Fruit fly (Drosophila melanogaster) whole organism, prepupa: ENCODE results near the gene CG31908.

ENCODE experiments used
- CG10631 ChIP-seq: fragments of 200-800 bp; sonication (Bioruptor generic); optimal IDR thresholded peaks from 2 replicates; lab custom pipeline; 2016; ENCODE audit warnings: missing biosample characterization, missing genetic modification characterization
- CG15336 ChIP-seq: fragments of 200-800 bp; sonication (Bioruptor generic); IDR thresholded peaks from 2 replicates; pipeline ENCODE4 v1.3.6; 2022; ENCODE audit warnings: missing biosample characterization, missing genetic modification characterization
- CG1621 ChIP-seq: fragments of 200-800 bp; sonication (Bioruptor generic); optimal IDR thresholded peaks from 3 replicates; lab custom pipeline; 2018; ENCODE audit warnings: missing biosample characterization, mild to moderate bottlenecking, missing genetic modification characterization
- CG3032 ChIP-seq: fragments of 200-800 bp; optimal IDR thresholded peaks from 2 replicates; lab custom pipeline; 2019; ENCODE audit warnings: missing biosample characterization, mild to moderate bottlenecking, missing genetic modification characterization, moderate library complexity
- CG31627 ChIP-seq: fragments of 200-800 bp; sonication (Bioruptor generic); optimal IDR thresholded peaks from 3 replicates; lab custom pipeline; 2016; ENCODE audit warnings: missing biosample characterization, missing genetic modification characterization
- CG32006 ChIP-seq: fragments of 200-800 bp; sonication (Bioruptor generic); optimal IDR thresholded peaks from 3 replicates; lab custom pipeline; 2017; ENCODE audit warnings: missing biosample characterization, mild to moderate bottlenecking, missing genetic modification characterization
- CG3919 ChIP-seq: fragments of 200-800 bp; sonication (Bioruptor generic); optimal IDR thresholded peaks from 3 replicates; lab custom pipeline; 2016; ENCODE audit warnings: missing biosample characterization, missing genetic modification characterization
- CG4318 ChIP-seq: fragments of 200-800 bp; sonication (Bioruptor generic); optimal IDR thresholded peaks from 3 replicates; lab custom pipeline; 2017; ENCODE audit warnings: missing biosample characterization, mild to moderate bottlenecking, missing genetic modification characterization
- CG6792 ChIP-seq: fragments of 200-800 bp; sonication (Bioruptor generic); optimal IDR thresholded peaks from 3 replicates; lab custom pipeline; 2016; ENCODE audit warnings: missing biosample characterization, missing genetic modification characterization
- CG6808 ChIP-seq: fragments of 200-800 bp; sonication (Bioruptor generic); optimal IDR thresholded peaks from 3 replicates; lab custom pipeline; 2017; ENCODE audit warnings: missing biosample characterization, missing genetic modification characterization, mild to moderate bottlenecking, moderate library complexity, missing genetic modification reagents
- CG6854 ChIP-seq: fragments of 200-800 bp; sonication (Bioruptor generic); optimal IDR thresholded peaks from 2 replicates; lab custom pipeline; 2017; ENCODE audit warnings: missing biosample characterization, mild to moderate bottlenecking, missing genetic modification characterization
- CG7368 ChIP-seq: fragments of 200-800 bp; sonication (Bioruptor generic); optimal IDR thresholded peaks from 3 replicates; lab custom pipeline; 2016; ENCODE audit warnings: missing biosample characterization, missing genetic modification characterization
- CG8632 ChIP-seq: fragments of 200-800 bp; sonication (Bioruptor generic); optimal IDR thresholded peaks from 3 replicates; lab custom pipeline; 2016; ENCODE audit warnings: missing biosample characterization, missing genetic modification characterization
- CG9139 ChIP-seq: fragments of 200-800 bp; sonication (Bioruptor generic); optimal IDR thresholded peaks from 3 replicates; lab custom pipeline; 2017; ENCODE audit warnings: missing biosample characterization, mild to moderate bottlenecking, missing genetic modification characterization
- Eip75B ChIP-seq: fragments of 200-800 bp; sonication (Bioruptor generic); optimal IDR thresholded peaks from 3 replicates; lab custom pipeline; 2016; ENCODE audit warnings: missing biosample characterization, missing genetic modification characterization
- Eip78C ChIP-seq: fragments of 200-800 bp; sonication (Bioruptor generic); peaks from one replicate; lab custom pipeline; 2016; ENCODE audit warnings: missing biosample characterization, missing genetic modification characterization
- Eip93F ChIP-seq: fragments of 200-800 bp; sonication (Bioruptor generic); optimal IDR thresholded peaks from 2 replicates; lab custom pipeline; 2016; ENCODE audit warnings: missing biosample characterization, mild to moderate bottlenecking, missing genetic modification characterization
- Hr39 ChIP-seq: fragments of 200-800 bp; sonication (Bioruptor generic); optimal IDR thresholded peaks from 2 replicates; lab custom pipeline; 2016; ENCODE audit warnings: missing biosample characterization, missing genetic modification characterization
- Lpt ChIP-seq: fragments of 200-800 bp; sonication (Bioruptor generic); optimal IDR thresholded peaks from 3 replicates; lab custom pipeline; 2016; ENCODE audit warnings: missing biosample characterization, missing genetic modification characterization
- Met ChIP-seq: fragments of 200-800 bp; sonication (Bioruptor generic); optimal IDR thresholded peaks from 3 replicates; lab custom pipeline; 2016; ENCODE audit warnings: missing biosample characterization, missing genetic modification characterization
- OdsH ChIP-seq: fragments of 200-800 bp; sonication (Bioruptor generic); optimal IDR thresholded peaks from 3 replicates; lab custom pipeline; 2016; ENCODE audit warnings: missing biosample characterization, missing genetic modification characterization
- Smox ChIP-seq: fragments of 200-800 bp; sonication (Bioruptor generic); optimal IDR thresholded peaks from 3 replicates; lab custom pipeline; 2016; ENCODE audit warnings: missing biosample characterization, missing genetic modification characterization
- Sox102F ChIP-seq: fragments of 200-800 bp; sonication (Bioruptor generic); optimal IDR thresholded peaks from 2 replicates; lab custom pipeline; 2016; ENCODE audit warnings: missing biosample characterization, mild to moderate bottlenecking, missing genetic modification characterization
- Sox15 ChIP-seq: fragments of 200-800 bp; sonication (Bioruptor generic); optimal IDR thresholded peaks from 3 replicates; lab custom pipeline; 2016; ENCODE audit warnings: missing biosample characterization, missing genetic modification characterization
- achi ChIP-seq: fragments of 200-800 bp; sonication (Bioruptor generic); optimal IDR thresholded peaks from 3 replicates; lab custom pipeline; 2016; ENCODE audit warnings: missing biosample characterization, missing genetic modification characterization
- acj6 ChIP-seq: fragments of 200-800 bp; sonication (Bioruptor generic); optimal IDR thresholded peaks from 3 replicates; lab custom pipeline; 2016; ENCODE audit warnings: missing biosample characterization, missing genetic modification characterization
- cyc ChIP-seq: fragments of 200-800 bp; sonication (Bioruptor generic); optimal IDR thresholded peaks from 3 replicates; lab custom pipeline; 2016; ENCODE audit warnings: missing biosample characterization, missing genetic modification characterization
- eg ChIP-seq: fragments of 200-800 bp; sonication (Bioruptor generic); IDR thresholded peaks from 3 replicates; pipeline ENCODE4 v1.3.6; 2022; ENCODE audit warnings: missing biosample characterization, missing genetic modification characterization
- esn ChIP-seq: fragments of 200-800 bp; sonication (Bioruptor generic); optimal IDR thresholded peaks from 2 replicates; lab custom pipeline; 2016; ENCODE audit warnings: missing biosample characterization, mild to moderate bottlenecking, missing genetic modification characterization, moderate library complexity
- fd59A ChIP-seq: fragments of 200-800 bp; sonication (Bioruptor generic); optimal IDR thresholded peaks from 2 replicates; lab custom pipeline; 2017; ENCODE audit warnings: missing biosample characterization, mild to moderate bottlenecking, missing genetic modification characterization, missing genetic modification reagents
- fd85E ChIP-seq: fragments of 200-800 bp; sonication (Bioruptor generic); optimal IDR thresholded peaks from 3 replicates; lab custom pipeline; 2016; ENCODE audit warnings: missing biosample characterization, missing genetic modification characterization
- fkh ChIP-seq: fragments of 200-800 bp; sonication (Bioruptor generic); optimal IDR thresholded peaks from 3 replicates; lab custom pipeline; 2017; ENCODE audit warnings: missing biosample characterization, mild to moderate bottlenecking, missing genetic modification characterization, moderate library complexity
- lz ChIP-seq: fragments of 200-800 bp; sonication (Bioruptor generic); optimal IDR thresholded peaks from 3 replicates; lab custom pipeline; 2016; ENCODE audit warnings: missing biosample characterization, missing genetic modification characterization
- salr ChIP-seq, 2 experiments: fragments of 200-800 bp; sonication (Bioruptor generic); optimal IDR thresholded peaks; 3 replicates each; lab custom pipeline; 2016 to 2018; ENCODE audit warnings: missing biosample characterization in 2 of 2, missing genetic modification characterization in 2 of 2, mild to moderate bottlenecking in 1 of 2
- ss ChIP-seq, 2 experiments: fragments of 200-800 bp; sonication (Bioruptor generic); optimal IDR thresholded peaks; 2 replicates in 1 of 2; 3 replicates in 1 of 2; lab custom pipeline; 2017 to 2018; ENCODE audit warnings: mild to moderate bottlenecking in 2 of 2, missing biosample characterization in 2 of 2, missing genetic modification characterization in 2 of 2, moderate library complexity in 1 of 2
- svp ChIP-seq: fragments of 200-800 bp; sonication (Bioruptor generic); peaks from one replicate; lab custom pipeline; 2016; ENCODE audit warnings: missing biosample characterization, missing genetic modification characterization
- vri ChIP-seq: fragments of 200-800 bp; sonication (Bioruptor generic); optimal IDR thresholded peaks from 3 replicates; lab custom pipeline; 2016; ENCODE audit warnings: missing biosample characterization, mild to moderate bottlenecking, missing genetic modification characterization

Gene CG31908

dm6 chr2L:7039342-7039684 lies 12.1 kb upstream of the CG31908 start (continued):
- TF ChIP-seq Eip75B (peak; percentile 57), fkh (GFP tag; lab: Kevin White, UChicago) (no peak), CG3032 (tag; lab: Kevin White, UChicago) (peak; percentile 9), fd85E (GFP tag; lab: Kevin White, UChicago) (no peak), Eip78C (GFP tag; lab: Kevin White, UChicago) (peak; percentile 75), svp (GFP tag; lab: Kevin White, UChicago) (peak; percentile 85), Met (GFP tag; lab: Kevin White, UChicago) (peak; percentile 77), CG32006 (GFP tag; lab: Kevin White, UChicago) (peak; percentile 75), esn (GFP tag; lab: Kevin White, UChicago) (peak; percentile 90), Sox15 (GFP tag; lab: Kevin White, UChicago) (peak; percentile 48), CG7368 (GFP tag; lab: Kevin White, UChicago) (peak; percentile 49), CG6808 (GFP tag; lab: Kevin White, UChicago) (peak; percentile 27), Eip93F (peak; percentile 67), CG8632 (peak; percentile 23), CG1621 (tag; lab: Kevin White, UChicago) (no peak), Lpt (GFP tag; lab: Kevin White, UChicago) (peak; percentile 36), CG4318 (GFP tag; lab: Kevin White, UChicago) (peak; percentile 12), acj6 (peak; percentile 55), ss (GFP tag; optimal IDR thresholded peaks at IDR 0.05; lab: Kevin White, UChicago) (no peak), Sox102F (GFP tag; lab: Kevin White, UChicago) (peak; percentile 57), CG6792 (GFP tag; lab: Kevin White, UChicago) (peak; percentile 48), vri (GFP tag; lab: Kevin White, UChicago) (peak; percentile 82), CG9139 (GFP tag; lab: Kevin White, UChicago) (no peak), lz (GFP tag; lab: Kevin White, UChicago) (peak; percentile 86), OdsH (peak; percentile 81), CG15336 (GFP tag; lab: Robert Waterston, UW) (peak; percentile 81), Hr39 (peak; percentile 83)

dm6 chr2L:7038404-7039341 lies 11.5 kb upstream of the CG31908 start:
- TF ChIP-seq svp (GFP tag; lab: Kevin White, UChicago) (peak; percentile 70), Smox (GFP tag; lab: Kevin White, UChicago) (no peak), salr (GFP tag; optimal IDR thresholded peaks at IDR 0.05; lab: Kevin White, UChicago) (no peak), vri (GFP tag; lab: Kevin White, UChicago) (peak; percentile 85), CG6854 (no peak), OdsH (no peak), CG31627 (GFP tag; lab: Kevin White, UChicago) (no peak), CG3032 (tag; lab: Kevin White, UChicago) (no peak), CG3919 (GFP tag; lab: Kevin White, UChicago) (no peak), CG32006 (GFP tag; lab: Kevin White, UChicago) (no peak), CG10631 (GFP tag; lab: Kevin White, UChicago) (no peak), acj6 (no peak), cyc (GFP tag; lab: Kevin White, UChicago) (no peak), fd59A (GFP tag; lab: Kevin White, UChicago) (no peak), CG6792 (GFP tag; lab: Kevin White, UChicago) (no peak), CG15336 (GFP tag; lab: Robert Waterston, UW) (no peak; the same call in 1 of the 2 replicates), CG7368 (GFP tag; lab: Kevin White, UChicago) (no peak), Eip75B (no peak), achi (GFP tag; lab: Kevin White, UChicago) (no peak), eg (GFP tag; lab: Robert Waterston, UW) (peak; percentile 21; the same call in 1 of the 3 replicates)
